Fruit fly (Drosophila melanogaster) whole organism, pupa: ENCODE results near the gene Os-C.

Source experiments
- CG9948 ChIP-seq: fragments of 200-800 bp; sonication (Bioruptor generic); optimal IDR thresholded peaks from 2 replicates; lab custom pipeline; 2018; ENCODE audit warnings: missing biosample characterization, mild to moderate bottlenecking, missing genetic modification characterization, moderate library complexity
- D1 ChIP-seq: fragments of 200-800 bp; sonication (Bioruptor generic); optimal IDR thresholded peaks from 2 replicates; lab custom pipeline; 2018; ENCODE audit warnings: missing biosample characterization, mild to moderate bottlenecking, missing genetic modification characterization, moderate library complexity
- Pif1A ChIP-seq: fragments of 200-800 bp; sonication (Bioruptor generic); optimal IDR thresholded peaks from 3 replicates; lab custom pipeline; 2016; ENCODE audit warnings: missing biosample characterization, missing genetic modification characterization

- TF ChIP-seq D1 (no peak), Pif1A (GFP tag; lab: Kevin White, UChicago) (no peak), CG9948 (tag; lab: Kevin White, UChicago) (no peak)
These were observed 13.9 kb upstream of the Os-C start for dm6 chr3R:7964751-7965319.
